Fruit fly (Drosophila melanogaster): ENCODE data around the gene NTPase.

NTPase gene

DNA sequence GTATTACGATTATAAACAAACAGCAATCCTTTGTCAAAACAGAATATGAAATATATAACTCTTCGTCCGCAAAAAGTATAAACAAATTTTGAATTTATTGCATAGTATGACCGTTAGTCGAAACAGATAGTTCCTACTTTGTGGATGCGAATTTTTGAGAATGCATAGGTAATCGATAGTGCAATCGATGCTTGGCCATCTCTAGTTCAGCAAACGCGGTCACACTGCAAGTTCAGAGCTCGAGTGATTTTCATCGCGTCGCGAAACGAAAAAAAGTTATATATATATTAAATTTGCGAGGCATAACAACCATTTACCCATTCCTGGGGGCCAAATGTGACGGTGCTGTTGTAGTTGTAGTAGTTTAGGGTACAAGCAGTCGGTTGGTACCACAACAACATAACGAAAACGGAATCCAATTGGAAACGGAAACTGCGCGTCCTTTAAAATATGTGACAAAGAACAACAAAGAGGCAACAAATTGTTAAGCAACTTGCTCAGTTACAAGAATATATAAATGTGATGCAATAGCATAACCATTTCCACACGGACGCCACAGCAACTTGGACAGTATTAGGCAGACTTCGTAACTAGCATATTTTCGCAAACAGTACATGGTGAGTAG, 28.6 kb downstream of the NTPase start, which contains the start of gene CG2991:
Gene CG2991 (plus strand): TSS at position 205 of the 625 bp plus-strand sequence.
- peak; percentile 43 for TF ChIP-seq Sp1 (GFP tag; optimal IDR thresholded peaks at IDR 0.05)
- TF ChIP-seq sv (GFP tag; optimal IDR thresholded peaks at IDR 0.05): no peak
- TF ChIP-seq N (GFP tag; optimal IDR thresholded peaks at IDR 0.05): no peak
- TF ChIP-seq Abd-B (GFP tag; optimal IDR thresholded peaks at IDR 0.05): no peak
- TF ChIP-seq psq (GFP tag; optimal IDR thresholded peaks at IDR 0.05): no peak
- TF ChIP-seq CG32264 (GFP tag; optimal IDR thresholded peaks at IDR 0.05): no peak
- no peak for TF ChIP-seq CrebA (GFP tag; optimal IDR thresholded peaks at IDR 0.05; ENCODE audit: borderline replicate concordance)
- no peak for TF ChIP-seq Hr78 (GFP tag; optimal IDR thresholded peaks at IDR 0.05)
- no peak for TF ChIP-seq usp (GFP tag; optimal IDR thresholded peaks at IDR 0.05)
- peak; percentile 31 to 48 for TF ChIP-seq foxo (GFP tag; optimal IDR thresholded peaks at IDR 0.05)
- TF ChIP-seq tai (GFP tag; optimal IDR thresholded peaks at IDR 0.05): peak; percentile 64
- TF ChIP-seq Hr83 (GFP tag; optimal IDR thresholded peaks at IDR 0.05; ENCODE audit: poor library complexity, severe bottlenecking): peak; percentile 73
- TF ChIP-seq jim (GFP tag; optimal IDR thresholded peaks at IDR 0.05): no peak
- TF ChIP-seq sage (GFP tag; optimal IDR thresholded peaks at IDR 0.05): peak; percentile 63
- peak; percentile 11 for TF ChIP-seq dsf (GFP tag; optimal IDR thresholded peaks at IDR 0.05; ENCODE audit: borderline replicate concordance)
- no peak for TF ChIP-seq dmrt93B (GFP tag; optimal IDR thresholded peaks at IDR 0.05)
- TF ChIP-seq fru (GFP tag; optimal IDR thresholded peaks at IDR 0.05): no peak
- TF ChIP-seq h (GFP tag; optimal IDR thresholded peaks at IDR 0.05): peak; percentile 53
- TF ChIP-seq HLH106 (tag; optimal IDR thresholded peaks at IDR 0.05): peak; percentile 32
- TF ChIP-seq Dif (GFP tag; optimal IDR thresholded peaks at IDR 0.05; ENCODE audit: partially characterized antibody): no peak
- TF ChIP-seq GATAd (GFP tag; optimal IDR thresholded peaks at IDR 0.05): no peak
- no peak for TF ChIP-seq Rel (GFP tag; optimal IDR thresholded peaks at IDR 0.05)
- peak; percentile 65 for TF ChIP-seq Rel (tag; optimal IDR thresholded peaks at IDR 0.05)
- no peak for TF ChIP-seq pan (optimal IDR thresholded peaks at IDR 0.05)
- TF ChIP-seq dl (GFP tag; optimal IDR thresholded peaks at IDR 0.05; ENCODE audit: insufficient read depth in 1 of 2, partially characterized antibody in 2 of 2): no peak
- TF ChIP-seq Hnf4 (GFP tag; optimal IDR thresholded peaks at IDR 0.05): peak; percentile 57
- TF ChIP-seq CG9705 (GFP tag; optimal IDR thresholded peaks at IDR 0.05): peak; percentile 33
- TF ChIP-seq Vsx2 (GFP tag; optimal IDR thresholded peaks at IDR 0.05; ENCODE audit: partially characterized antibody): no peak
- TF ChIP-seq lola (GFP tag; optimal IDR thresholded peaks at IDR 0.05): no peak
- peak; percentile 26 for TF ChIP-seq Jra (GFP tag; optimal IDR thresholded peaks at IDR 0.05)
- TF ChIP-seq ey (GFP tag; optimal IDR thresholded peaks at IDR 0.05): peak; percentile 20
- peak; percentile 3 for TF ChIP-seq br (GFP tag; optimal IDR thresholded peaks at IDR 0.05)
- peak; percentile 28 for TF ChIP-seq brk (GFP tag; optimal IDR thresholded peaks at IDR 0.05)
- peak; percentile 31 for TF ChIP-seq woc (GFP tag; optimal IDR thresholded peaks at IDR 0.05)
- no peak for TF ChIP-seq Myc (optimal IDR thresholded peaks at IDR 0.05)
- no peak for TF ChIP-seq Dfd (GFP tag; optimal IDR thresholded peaks at IDR 0.05)
- no peak for TF ChIP-seq OdsH (GFP tag; optimal IDR thresholded peaks at IDR 0.05)
- TF ChIP-seq rgr (GFP tag; optimal IDR thresholded peaks at IDR 0.05): peak; percentile 12
- TF ChIP-seq Mio (GFP tag; optimal IDR thresholded peaks at IDR 0.05): no peak

DNA sequence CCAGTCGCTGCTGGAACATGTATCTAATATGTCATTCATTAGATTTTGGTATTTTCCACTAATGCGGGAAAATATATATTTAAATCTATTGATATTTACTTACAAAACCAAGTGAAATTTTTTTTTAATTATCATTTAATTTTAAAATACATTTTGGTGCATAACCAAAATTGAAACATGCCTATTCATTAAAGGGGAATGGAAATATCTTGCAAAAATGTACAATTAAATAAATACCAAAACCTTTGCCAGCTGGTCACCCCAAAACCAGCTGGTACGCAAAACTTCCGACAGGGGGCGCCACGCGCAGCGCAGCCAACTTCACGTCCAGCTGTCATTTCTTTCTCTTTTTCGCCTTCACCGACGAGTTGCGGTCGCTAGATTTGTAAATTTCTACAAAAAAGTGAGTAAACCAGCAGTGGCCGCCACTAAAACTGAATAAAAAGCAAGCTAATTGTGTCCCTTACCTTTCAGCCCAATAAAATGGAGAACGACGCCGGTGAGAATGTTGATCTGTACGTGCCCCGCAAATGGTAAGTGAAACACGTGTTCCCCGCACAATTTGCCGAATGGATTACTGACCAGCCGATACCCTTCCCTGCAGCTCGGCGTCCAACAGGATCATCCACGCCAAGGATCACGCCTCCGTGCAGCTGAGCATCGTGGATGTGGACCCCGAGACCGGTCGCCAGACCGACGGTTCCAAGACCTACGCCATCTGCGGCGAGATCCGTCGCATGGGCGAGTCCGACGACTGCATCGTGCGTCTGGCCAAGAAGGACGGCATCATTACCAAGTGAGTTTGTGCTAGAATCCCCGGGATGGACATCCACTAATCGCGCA, 29.7 kb downstream of the NTPase start, which contains the start of the genes CG3104 and RpS21:
Gene CG3104 (minus strand): TSS at position 6 of the 843 bp plus-strand sequence.
Gene RpS21 (plus strand): TSS at position 298 of the 843 bp plus-strand sequence.
- no peak for TF ChIP-seq Rel (GFP tag; optimal IDR thresholded peaks at IDR 0.05)
- TF ChIP-seq Rel (tag; optimal IDR thresholded peaks at IDR 0.05): peak; percentile 53
- no peak for TF ChIP-seq Dif (GFP tag; optimal IDR thresholded peaks at IDR 0.05; ENCODE audit: partially characterized antibody)
- peak; percentile 25 for TF ChIP-seq jim (GFP tag; optimal IDR thresholded peaks at IDR 0.05)
- TF ChIP-seq CrebA (GFP tag; optimal IDR thresholded peaks at IDR 0.05; ENCODE audit: borderline replicate concordance): peak; percentile 4
- peak; percentile 82 for TF ChIP-seq HLH106 (tag; optimal IDR thresholded peaks at IDR 0.05)
- no peak for TF ChIP-seq pan (optimal IDR thresholded peaks at IDR 0.05)
- TF ChIP-seq usp (GFP tag; optimal IDR thresholded peaks at IDR 0.05): no peak
- TF ChIP-seq Vsx2 (GFP tag; optimal IDR thresholded peaks at IDR 0.05; ENCODE audit: partially characterized antibody): no peak
- TF ChIP-seq h (GFP tag; optimal IDR thresholded peaks at IDR 0.05): peak; percentile 84
- TF ChIP-seq Jra (GFP tag; optimal IDR thresholded peaks at IDR 0.05): peak; percentile 29
- TF ChIP-seq tai (GFP tag; optimal IDR thresholded peaks at IDR 0.05): peak; percentile 38
- TF ChIP-seq dl (GFP tag; optimal IDR thresholded peaks at IDR 0.05; ENCODE audit: insufficient read depth in 1 of 2, partially characterized antibody in 2 of 2): no peak
- peak; percentile 73 for TF ChIP-seq OdsH (GFP tag; optimal IDR thresholded peaks at IDR 0.05)
- peak; percentile 81 for TF ChIP-seq br (GFP tag; optimal IDR thresholded peaks at IDR 0.05)
- no peak for TF ChIP-seq Dfd (GFP tag; optimal IDR thresholded peaks at IDR 0.05)
- peak; percentile 84 for TF ChIP-seq Sp1 (GFP tag; optimal IDR thresholded peaks at IDR 0.05)
- no peak for TF ChIP-seq N (GFP tag; optimal IDR thresholded peaks at IDR 0.05)
- peak; percentile 59 for TF ChIP-seq woc (GFP tag; optimal IDR thresholded peaks at IDR 0.05)
- TF ChIP-seq psq (GFP tag; optimal IDR thresholded peaks at IDR 0.05): peak; percentile 69
- TF ChIP-seq sage (GFP tag; optimal IDR thresholded peaks at IDR 0.05): peak; percentile 52
- TF ChIP-seq CG9705 (GFP tag; optimal IDR thresholded peaks at IDR 0.05): peak; percentile 88
- TF ChIP-seq dsf (GFP tag; optimal IDR thresholded peaks at IDR 0.05; ENCODE audit: borderline replicate concordance): no peak
- peak; percentile 89 for TF ChIP-seq dmrt93B (GFP tag; optimal IDR thresholded peaks at IDR 0.05)
- peak; percentile 83 for TF ChIP-seq Hnf4 (GFP tag; optimal IDR thresholded peaks at IDR 0.05)
- peak; percentile 78 for TF ChIP-seq Myc (optimal IDR thresholded peaks at IDR 0.05)
- TF ChIP-seq Hr78 (GFP tag; optimal IDR thresholded peaks at IDR 0.05): no peak
- peak; percentile 70 for TF ChIP-seq sv (GFP tag; optimal IDR thresholded peaks at IDR 0.05)
- peak in 1 of 2 experiments; percentile 81 for TF ChIP-seq foxo (GFP tag; optimal IDR thresholded peaks at IDR 0.05)
- no peak for TF ChIP-seq Abd-B (GFP tag; optimal IDR thresholded peaks at IDR 0.05)
- TF ChIP-seq Mio (GFP tag; optimal IDR thresholded peaks at IDR 0.05): peak; percentile 77
- TF ChIP-seq CG32264 (GFP tag; optimal IDR thresholded peaks at IDR 0.05): no peak
- no peak for TF ChIP-seq lola (GFP tag; optimal IDR thresholded peaks at IDR 0.05)
- peak; percentile 51 for TF ChIP-seq GATAd (GFP tag; optimal IDR thresholded peaks at IDR 0.05)
- TF ChIP-seq Hr83 (GFP tag; optimal IDR thresholded peaks at IDR 0.05; ENCODE audit: poor library complexity, severe bottlenecking): peak; percentile 87
- peak; percentile 91 for TF ChIP-seq rgr (GFP tag; optimal IDR thresholded peaks at IDR 0.05)
- peak; percentile 75 for TF ChIP-seq fru (GFP tag; optimal IDR thresholded peaks at IDR 0.05)
- peak; percentile 4 for TF ChIP-seq brk (GFP tag; optimal IDR thresholded peaks at IDR 0.05)
